Worm (Caenorhabditis elegans) whole organism, L4/young adult: ENCODE data around the gene srj-27.

ENCODE experiments used
- dao-5 ChIP-seq: sonication (generic microtip); optimal IDR thresholded peaks from 2 replicates; lab custom pipeline; 2016; ENCODE audit warnings: missing genotype, missing genetic modification characterization, moderate library complexity, missing compliant biosample characterization
- him-1 ChIP-seq: sonication (generic microtip); optimal IDR thresholded peaks from 2 replicates; lab custom pipeline; 2016; ENCODE audit warnings: missing genotype, missing genetic modification reagents, missing genetic modification characterization, missing compliant biosample characterization

- TF ChIP-seq dao-5 (tag; lab: Kevin White, UChicago) (no peak), him-1 (no peak)
These were observed 37.9 kb downstream of the srj-27 start, which contains the start of the genes C01G10.5 and C01G10.4 for ce11 chrV:15089438-15089837.
